Fruit fly (Drosophila melanogaster): Measurements from ENCODE around the gene CG5646.

dm6 chr3R:27556972-27557371 is 4.1 kb downstream of the CG5646 start:
- TF ChIP-seq Pif1A (GFP tag; optimal IDR thresholded peaks at IDR 0.05) (peak; percentile 54), CG13204 (GFP tag; optimal IDR thresholded peaks at IDR 0.05) (no peak), CG15710 (tag; optimal IDR thresholded peaks at IDR 0.05) (peak; percentile 25), CG9948 (tag; optimal IDR thresholded peaks at IDR 0.05) (no peak), CG8301 (tag; optimal IDR thresholded peaks at IDR 0.05) (peak; percentile 59), CG4496 (GFP tag; IDR thresholded peaks at IDR 0.05) (peak; percentile 86), rn (GFP tag; IDR thresholded peaks at IDR 0.05) (peak; percentile 53), CG17806 (tag; optimal IDR thresholded peaks at IDR 0.05) (peak; percentile 34), CG34367 (tag; optimal IDR thresholded peaks at IDR 0.05) (no peak), CG14655 (GFP tag; optimal IDR thresholded peaks at IDR 0.05) (no peak), CG8159 (tag; optimal IDR thresholded peaks at IDR 0.05) (peak; percentile 44), Pif1B (GFP tag; optimal IDR thresholded peaks at IDR 0.05) (peak; percentile 36), gl (tag; optimal IDR thresholded peaks at IDR 0.05) (no peak), Snoo (tag; optimal IDR thresholded peaks at IDR 0.05) (peak; percentile 10)

Measured in whole organism, pupa.